Fruit fly (Drosophila melanogaster): Measurements from ENCODE around the gene SmB.

SmB gene

dm6 chr2L:10430802-10431476 is 4.5 kb upstream of the SmB start, which contains the start of the genes Bug22 and TfIIB (continued):
- TF ChIP-seq CG31441 (GFP tag; IDR thresholded peaks at IDR 0.05) (peak; percentile 79), CG3726 (GFP tag; IDR thresholded peaks at IDR 0.05) (no peak), CG18599 (GFP tag; optimal IDR thresholded peaks at IDR 0.05) (no peak), pum (GFP tag; optimal IDR thresholded peaks at IDR 0.05) (peak; percentile 46), CG9437 (GFP tag; optimal IDR thresholded peaks at IDR 0.05) (peak; percentile 34), CG31388 (GFP tag; optimal IDR thresholded peaks at IDR 0.05) (peak; percentile 36), CG10959 (GFP tag; IDR thresholded peaks at IDR 0.05) (no peak), tx (GFP tag; optimal IDR thresholded peaks at IDR 0.05) (peak; percentile 46), Dp (GFP tag; optimal IDR thresholded peaks at IDR 0.05) (peak; percentile 6), kni (GFP tag; optimal IDR thresholded peaks at IDR 0.05) (no peak), CG15073 (GFP tag; optimal IDR thresholded peaks at IDR 0.05) (no peak), schlank (tag; optimal IDR thresholded peaks at IDR 0.05) (peak; percentile 33), CG7839 (tag; optimal IDR thresholded peaks at IDR 0.05) (no peak), emc (GFP tag; optimal IDR thresholded peaks at IDR 0.05) (no peak), Xrp1 (GFP tag; IDR thresholded peaks at IDR 0.05) (peak; percentile 71; the same call in 1 of the 2 replicates), CG3838 (GFP tag; optimal IDR thresholded peaks at IDR 0.05) (no peak), NK7.1 (GFP tag; optimal IDR thresholded peaks at IDR 0.05) (no peak), dati (GFP tag; IDR thresholded peaks at IDR 0.05) (no peak), CG4404 (GFP tag; IDR thresholded peaks at IDR 0.05) (no peak), pan (optimal IDR thresholded peaks at IDR 0.05) (no peak), pan (GFP tag; optimal IDR thresholded peaks at IDR 0.05 in 1 of 2, IDR thresholded peaks at IDR 0.05 in 1 of 2) (peak in 1 of 2 experiments; percentile 76), slbo (GFP tag; IDR thresholded peaks at IDR 0.05) (peak; percentile 86), CG12659 (GFP tag; optimal IDR thresholded peaks at IDR 0.05) (peak; percentile 83), zfh1 (GFP tag; IDR thresholded peaks at IDR 0.05) (peak; percentile 78), Fer1 (GFP tag; optimal IDR thresholded peaks at IDR 0.05) (peak; percentile 47), vnd (GFP tag; IDR thresholded peaks at IDR 0.05; ENCODE audit: partially characterized antibody) (no peak), lov (optimal IDR thresholded peaks at IDR 0.05) (no peak), lov (GFP tag; IDR thresholded peaks at IDR 0.05) (no peak), hb (GFP tag; IDR thresholded peaks at IDR 0.05; ENCODE audit: partially characterized antibody) (no peak), CG1602 (GFP tag; optimal IDR thresholded peaks at IDR 0.05) (peak; percentile 71), CG14965 (GFP tag; optimal IDR thresholded peaks at IDR 0.05; ENCODE audit: borderline replicate concordance) (no peak), CG8924 (tag; optimal IDR thresholded peaks at IDR 0.05) (peak; percentile 83), Hr3 (GFP tag; optimal IDR thresholded peaks at IDR 0.05) (peak; percentile 73), h (optimal IDR thresholded peaks at IDR 0.05) (no peak), CG32767 (GFP tag; IDR thresholded peaks at IDR 0.05) (no peak), Fer2 (tag; optimal IDR thresholded peaks at IDR 0.05) (peak; percentile 28), Six4 (GFP tag; optimal IDR thresholded peaks at IDR 0.05) (peak; percentile 55), CG12391 (tag; optimal IDR thresholded peaks at IDR 0.05) (peak; percentile 88), H15 (GFP tag; IDR thresholded peaks at IDR 0.05) (no peak), z (GFP tag; IDR thresholded peaks at IDR 0.05) (no peak), CTCF (GFP tag; optimal IDR thresholded peaks at IDR 0.05) (no peak), CG7963 (GFP tag; IDR thresholded peaks at IDR 0.05; ENCODE audit: partially characterized antibody) (no peak), caup (GFP tag; optimal IDR thresholded peaks at IDR 0.05; ENCODE audit: severe bottlenecking) (no peak), mirr (GFP tag; optimal IDR thresholded peaks at IDR 0.05) (peak; percentile 45), GATAe (GFP tag; conservative IDR thresholded peaks at IDR 0.05) (no peak), gfzf (GFP tag; optimal IDR thresholded peaks at IDR 0.05) (peak; percentile 15), sens (GFP tag) (peak; percentile 92), repo (GFP tag; optimal IDR thresholded peaks at IDR 0.05) (no peak), sisA (GFP tag; IDR thresholded peaks at IDR 0.05) (peak; percentile 51), CG31365 (tag; optimal IDR thresholded peaks at IDR 0.05) (no peak), CG17385 (GFP tag; optimal IDR thresholded peaks at IDR 0.05) (peak; percentile 66), CG6175 (GFP tag; IDR thresholded peaks at IDR 0.05) (no peak)
